Worm (Caenorhabditis elegans) whole organism, mixed stage, embryonic: ENCODE results near the gene aagr-1.

Experiments used
- M03D4.4 ChIP-seq: sonication (generic microtip); optimal IDR thresholded peaks from 2 replicates; lab custom pipeline; 2017; ENCODE audit warnings: mild to moderate bottlenecking, missing genetic modification characterization, missing compliant biosample characterization
- blmp-1 ChIP-seq: fragments of 150-350 bp; optimal IDR thresholded peaks from 2 replicates; lab custom pipeline; 2014; ENCODE audit warnings: missing biosample characterization, missing genetic modification characterization
- ceh-39 ChIP-seq: fragments of 150-350 bp; optimal IDR thresholded peaks from 2 replicates; lab custom pipeline; 2014; ENCODE audit warnings: missing biosample characterization, missing genetic modification characterization
- ceh-43 ChIP-seq: fragments of 200-800 bp; sonication (Bioruptor generic); optimal IDR thresholded peaks from 2 replicates; lab custom pipeline; 2018; ENCODE audit warnings: mild to moderate bottlenecking, missing genetic modification characterization, moderate library complexity, missing compliant biosample characterization
- ceh-83 ChIP-seq: fragments of 200-800 bp; sonication (Bioruptor generic); optimal IDR thresholded peaks from 2 replicates; lab custom pipeline; 2018; ENCODE audit warnings: mild to moderate bottlenecking, missing genetic modification characterization, missing compliant biosample characterization
- ces-1 ChIP-seq: fragments of 150-350 bp; optimal IDR thresholded peaks from 2 replicates; lab custom pipeline; 2014; ENCODE audit warnings: missing biosample characterization, missing genetic modification reagents, missing genetic modification characterization
- cnd-1 ChIP-seq: fragments of 200-800 bp; sonication (Bioruptor generic); optimal IDR thresholded peaks from 2 replicates; lab custom pipeline; 2018; ENCODE audit warnings: mild to moderate bottlenecking, missing genetic modification characterization, missing compliant biosample characterization
- drap-1 ChIP-seq: fragments of 200-800 bp; sonication (Bioruptor generic); optimal IDR thresholded peaks from 3 replicates; lab custom pipeline; 2018; ENCODE audit warnings: mild to moderate bottlenecking, missing genetic modification characterization, missing compliant biosample characterization
- elt-1 ChIP-seq: sonication (generic microtip); optimal IDR thresholded peaks from 2 replicates; lab custom pipeline; 2017; ENCODE audit warnings: missing genetic modification characterization, mild to moderate bottlenecking, missing compliant biosample characterization, antibody characterized with exemption, moderate library complexity, borderline replicate concordance; ENCODE audit not compliant: insufficient read depth
- elt-3 ChIP-seq: fragments of 150-350 bp; optimal IDR thresholded peaks from 2 replicates; lab custom pipeline; 2014; ENCODE audit warnings: missing biosample characterization, missing genetic modification characterization
- flh-1 ChIP-seq: fragments of 200-800 bp; sonication (Bioruptor generic); optimal IDR thresholded peaks from 2 replicates; lab custom pipeline; 2018; ENCODE audit warnings: mild to moderate bottlenecking, missing genetic modification characterization, moderate library complexity, missing compliant biosample characterization
- ham-2 ChIP-seq: fragments of 200-800 bp; sonication (Bioruptor generic); optimal IDR thresholded peaks from 2 replicates; lab custom pipeline; 2018; ENCODE audit warnings: mild to moderate bottlenecking, missing genetic modification characterization, missing compliant biosample characterization
- hlh-1 ChIP-seq: fragments of 150-350 bp; optimal IDR thresholded peaks from 2 replicates; lab custom pipeline; 2014; ENCODE audit warnings: missing biosample characterization, missing genetic modification reagents, missing genetic modification characterization
- lin-13 ChIP-seq: fragments of 150-350 bp; optimal IDR thresholded peaks from 2 replicates; lab custom pipeline; 2014; ENCODE audit warnings: missing biosample characterization, missing genetic modification characterization
- lin-32 ChIP-seq: fragments of 200-800 bp; sonication (Bioruptor generic); optimal IDR thresholded peaks from 2 replicates; lab custom pipeline; 2018; ENCODE audit warnings: mild to moderate bottlenecking, missing genetic modification characterization, missing compliant biosample characterization
- lsy-2 ChIP-seq: fragments of 150-350 bp; optimal IDR thresholded peaks from 2 replicates; lab custom pipeline; 2014; ENCODE audit warnings: missing biosample characterization, missing genetic modification characterization
- mab-5 ChIP-seq: fragments of 150-350 bp; optimal IDR thresholded peaks from 2 replicates; lab custom pipeline; 2014; ENCODE audit warnings: missing biosample characterization, missing genetic modification characterization
- mep-1 ChIP-seq: fragments of 150-350 bp; optimal IDR thresholded peaks from 2 replicates; lab custom pipeline; 2017; ENCODE audit warnings: missing biosample characterization, missing genetic modification reagents, missing genetic modification characterization, inconsistent platforms
- mls-2 ChIP-seq: sonication (generic microtip); optimal IDR thresholded peaks from 2 replicates; lab custom pipeline; 2016; ENCODE audit warnings: mild to moderate bottlenecking, missing genetic modification characterization, moderate library complexity, missing compliant biosample characterization
- nhr-12 ChIP-seq: fragments of 150-350 bp; optimal IDR thresholded peaks from 2 replicates; lab custom pipeline; 2014; ENCODE audit warnings: missing biosample characterization, missing genetic modification characterization
- nhr-2 ChIP-seq: fragments of 150-350 bp; optimal IDR thresholded peaks from 2 replicates; lab custom pipeline; 2014; ENCODE audit warnings: missing biosample characterization, missing genetic modification characterization
- nhr-237 ChIP-seq: fragments of 150-350 bp; optimal IDR thresholded peaks from 2 replicates; lab custom pipeline; 2014; ENCODE audit warnings: missing biosample characterization, missing genetic modification characterization
- nhr-28 ChIP-seq: fragments of 150-350 bp; optimal IDR thresholded peaks from 2 replicates; lab custom pipeline; 2014; ENCODE audit warnings: missing biosample characterization, missing genetic modification characterization
- pha-4 ChIP-seq: fragments of 150-350 bp; optimal IDR thresholded peaks from 2 replicates; lab custom pipeline; 2018; ENCODE audit warnings: missing biosample characterization, missing genetic modification reagents, missing genetic modification characterization
- sem-2 ChIP-seq: fragments of 200-800 bp; sonication (Bioruptor generic); optimal IDR thresholded peaks from 2 replicates; lab custom pipeline; 2018; ENCODE audit warnings: mild to moderate bottlenecking, missing genetic modification characterization, missing compliant biosample characterization
- snpc-4 ChIP-seq: fragments of 150-350 bp; optimal IDR thresholded peaks from 2 replicates; lab custom pipeline; 2014; ENCODE audit warnings: missing biosample characterization, missing genetic modification characterization
- sptf-1 ChIP-seq: sonication (generic microtip); optimal IDR thresholded peaks from 2 replicates; lab custom pipeline; 2017; ENCODE audit warnings: mild to moderate bottlenecking, missing genetic modification characterization, moderate library complexity, missing compliant biosample characterization
- tbx-8 ChIP-seq: fragments of 200-800 bp; sonication (Bioruptor generic); optimal IDR thresholded peaks from 2 replicates; lab custom pipeline; 2018; ENCODE audit warnings: mild to moderate bottlenecking, missing genetic modification characterization, moderate library complexity, missing compliant biosample characterization
- unc-120 ChIP-seq: sonication (generic microtip); optimal IDR thresholded peaks from 2 replicates; lab custom pipeline; 2017; ENCODE audit warnings: missing genetic modification characterization, missing compliant biosample characterization; ENCODE audit not compliant: poor library complexity, severe bottlenecking
- unc-39 ChIP-seq: fragments of 150-350 bp; optimal IDR thresholded peaks from 2 replicates; lab custom pipeline; 2014; ENCODE audit warnings: missing biosample characterization, missing genetic modification characterization
- unc-62 ChIP-seq: fragments of 150-350 bp; optimal IDR thresholded peaks from 2 replicates; lab custom pipeline; 2014; ENCODE audit warnings: missing biosample characterization, missing genetic modification reagents, missing genetic modification characterization
- zip-8 ChIP-seq: fragments of 150-350 bp; optimal IDR thresholded peaks from 2 replicates; lab custom pipeline; 2014; ENCODE audit warnings: missing biosample characterization, missing genetic modification characterization
- ztf-11 ChIP-seq: fragments of 150-350 bp; optimal IDR thresholded peaks from 2 replicates; lab custom pipeline; 2014; ENCODE audit warnings: missing biosample characterization, missing genetic modification characterization

Gene aagr-1

ce11 chrIV:8333988-8334863, 32.1 kb upstream of the aagr-1 start, which contains the start of gene his-32:
Gene his-32, plus strand, starts transcription at chrIV:8334305.
- no peak for TF ChIP-seq ham-2 (GFP tag; lab: Kevin White, UChicago)
- TF ChIP-seq lin-32 (GFP tag; lab: Kevin White, UChicago) = peak; percentile 65
- TF ChIP-seq elt-1 (tag; lab: Kevin White, UChicago) = peak; percentile 20
- TF ChIP-seq sptf-1 (tag; lab: Kevin White, UChicago) = peak; percentile 70
- peak; percentile 87 for TF ChIP-seq nhr-12 (tag; lab: Kevin White, UChicago)
- peak; percentile 78 for TF ChIP-seq lsy-2 (tag; lab: Kevin White, UChicago)
- TF ChIP-seq unc-62 (GFP tag; lab: Kevin White, UChicago) = peak; percentile 89
- TF ChIP-seq hlh-1 (tag; lab: Kevin White, UChicago) = peak; percentile 64
- TF ChIP-seq nhr-28 (tag; lab: Kevin White, UChicago) = no peak
- TF ChIP-seq lin-13 = peak; percentile 98
- peak; percentile 75 for TF ChIP-seq M03D4.4 (tag; lab: Kevin White, UChicago)
- peak; percentile 76 for TF ChIP-seq ceh-83
- TF ChIP-seq ztf-11 (tag; lab: Kevin White, UChicago) = peak; percentile 98
- no peak for TF ChIP-seq flh-1 (GFP tag; lab: Kevin White, UChicago)
- TF ChIP-seq sem-2 = peak; percentile 78
- peak; percentile 45 for TF ChIP-seq ceh-43 (GFP tag; lab: Kevin White, UChicago)
- TF ChIP-seq nhr-2 = peak; percentile 76
- peak; percentile 99 for TF ChIP-seq ceh-39 (tag; lab: Kevin White, UChicago)
- TF ChIP-seq cnd-1 = peak; percentile 95
- no peak for TF ChIP-seq unc-120 (tag; lab: Kevin White, UChicago)
- no peak for TF ChIP-seq nhr-237 (tag; lab: Kevin White, UChicago)
- peak; percentile 61 for TF ChIP-seq mls-2 (tag; lab: Kevin White, UChicago)
- peak; percentile 92 for TF ChIP-seq mep-1 (tag; lab: Kevin White, UChicago)
- no peak for TF ChIP-seq mab-5 (tag; lab: Kevin White, UChicago)
- peak; percentile 92 for TF ChIP-seq pha-4 (tag; lab: Kevin White, UChicago)
- TF ChIP-seq tbx-8 (GFP tag; lab: Kevin White, UChicago) = peak; percentile 72
- TF ChIP-seq unc-39 (tag; lab: Kevin White, UChicago) = peak; percentile 96
- TF ChIP-seq blmp-1 (tag; lab: Kevin White, UChicago) = no peak
- no peak for TF ChIP-seq snpc-4 (tag; lab: Kevin White, UChicago)
- peak; percentile 63 for TF ChIP-seq drap-1 (GFP tag; lab: Kevin White, UChicago)
- TF ChIP-seq ces-1 = peak; percentile 39
- TF ChIP-seq, all 35 proteins: peak for 23

DNA sequence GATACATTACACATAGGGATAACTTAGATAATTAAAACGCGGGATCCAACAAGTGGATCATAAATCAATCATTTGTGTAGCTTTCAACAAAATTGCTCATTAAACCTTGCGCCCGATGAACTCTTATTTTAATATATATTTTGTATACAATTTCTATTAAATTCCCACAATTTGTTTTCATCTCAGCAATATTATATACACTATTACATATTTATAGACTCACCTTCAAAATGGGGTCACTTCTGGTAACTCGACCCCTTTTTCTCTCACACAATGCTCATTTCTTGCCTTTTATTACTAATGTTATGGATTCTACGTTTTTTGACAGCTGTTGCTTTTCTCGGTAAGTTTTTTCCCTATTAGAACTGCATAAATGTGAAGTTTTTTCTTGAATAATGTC, 26.7 kb upstream of the aagr-1 start, which contains the start of gene lgc-6:
TSS of gene lgc-6 (plus strand) at position 301 of the 400 bp plus-strand sequence.
- no peak for TF ChIP-seq zip-8 (tag; lab: Kevin White, UChicago)

DNA sequence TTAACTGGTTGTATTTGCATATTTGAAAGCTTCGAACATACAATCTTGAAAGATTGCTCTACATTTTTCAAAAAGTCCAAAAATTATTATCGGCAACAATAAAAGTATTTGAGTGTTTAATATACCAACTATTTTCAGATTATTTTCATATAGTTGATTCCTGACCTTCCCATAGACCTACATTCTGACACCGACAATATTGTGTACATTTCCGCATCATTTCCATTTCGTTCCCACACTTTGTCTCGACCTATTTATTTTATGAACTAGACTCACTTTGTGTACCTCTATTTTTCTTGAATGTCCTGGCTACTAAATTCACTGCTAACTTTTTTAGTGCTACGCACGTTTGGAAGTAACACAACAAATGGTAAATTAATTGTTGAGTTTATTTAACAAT, 23.9 kb upstream of the aagr-1 start, which contains the start of gene lgc-5:
TSS of gene lgc-5 (plus strand) at position 301 of the 400 bp plus-strand sequence.
- TF ChIP-seq nhr-237 (tag; lab: Kevin White, UChicago) (no peak), ces-1 (no peak), nhr-28 (tag; lab: Kevin White, UChicago) (no peak), drap-1 (GFP tag; lab: Kevin White, UChicago) (no peak), ztf-11 (tag; lab: Kevin White, UChicago) (no peak), lin-32 (GFP tag; lab: Kevin White, UChicago) (no peak), ceh-43 (GFP tag; lab: Kevin White, UChicago) (no peak), ceh-83 (no peak), sem-2 (no peak), flh-1 (GFP tag; lab: Kevin White, UChicago) (no peak), ham-2 (GFP tag; lab: Kevin White, UChicago) (no peak), elt-3 (tag; lab: Kevin White, UChicago) (no peak), elt-1 (tag; lab: Kevin White, UChicago) (no peak), mep-1 (tag; lab: Kevin White, UChicago) (no peak), unc-120 (tag; lab: Kevin White, UChicago) (no peak), mab-5 (tag; lab: Kevin White, UChicago) (no peak), nhr-2 (no peak)
- TF ChIP-seq, all 35 proteins: peak for 0
